Worm (Caenorhabditis elegans) whole organism, L2 larva: Measurements from ENCODE around the gene acp-3.

Source experiments
- C34F6.9 ChIP-seq: fragments of 150-350 bp; optimal IDR thresholded peaks from 2 replicates; lab custom pipeline; 2014; ENCODE audit warnings: missing biosample characterization, missing genetic modification characterization
- Y55F3AM.14 ChIP-seq: fragments of 200-800 bp; sonication (Bioruptor generic); optimal IDR thresholded peaks from 2 replicates; lab custom pipeline; 2018; ENCODE audit warnings: mild to moderate bottlenecking, missing genetic modification characterization, missing compliant biosample characterization
- ZK546.5 ChIP-seq: sonication (generic microtip); optimal IDR thresholded peaks from 2 replicates; lab custom pipeline; 2017; ENCODE audit warnings: missing biosample characterization, missing genetic modification characterization
- alr-1 ChIP-seq: fragments of 150-350 bp; optimal IDR thresholded peaks from 2 replicates; lab custom pipeline; 2014; ENCODE audit warnings: missing biosample characterization, missing genetic modification characterization
- aly-2 ChIP-seq: fragments of 150-350 bp; optimal IDR thresholded peaks from 2 replicates; lab custom pipeline; 2014; ENCODE audit warnings: missing biosample characterization, missing genetic modification characterization
- ama-1 ChIP-seq: fragments of 150-350 bp; optimal IDR thresholded peaks from 2 replicates; lab custom pipeline; 2018; ENCODE audit warnings: inconsistent platforms
- blmp-1 ChIP-seq: sonication (generic microtip); optimal IDR thresholded peaks from 2 replicates; lab custom pipeline; 2017; ENCODE audit warnings: missing genetic modification characterization, mild to moderate bottlenecking, missing compliant biosample characterization, antibody characterized with exemption, moderate library complexity; ENCODE audit not compliant: insufficient read depth
- ceh-16 ChIP-seq: fragments of 150-350 bp; optimal IDR thresholded peaks from 2 replicates; lab custom pipeline; 2014; ENCODE audit warnings: missing biosample characterization, missing genetic modification characterization
- ceh-82 ChIP-seq: fragments of 150-350 bp; optimal IDR thresholded peaks from 2 replicates; lab custom pipeline; 2014; ENCODE audit warnings: missing biosample characterization, missing genetic modification characterization
- crh-2 ChIP-seq: sonication (generic microtip); optimal IDR thresholded peaks from 2 replicates; lab custom pipeline; 2017; ENCODE audit warnings: missing biosample characterization, missing genetic modification characterization
- egl-27 ChIP-seq: sonication (generic microtip); optimal IDR thresholded peaks from 3 replicates; lab custom pipeline; 2017; ENCODE audit warnings: missing biosample characterization, missing genetic modification reagents, missing genetic modification characterization
- elt-1 ChIP-seq: fragments of 150-350 bp; optimal IDR thresholded peaks from 2 replicates; lab custom pipeline; 2014; ENCODE audit warnings: missing biosample characterization, missing genetic modification characterization
- elt-3 ChIP-seq: sonication (generic microtip); optimal IDR thresholded peaks from 2 replicates; lab custom pipeline; 2017; ENCODE audit warnings: missing biosample characterization, missing genetic modification characterization
- fos-1 ChIP-seq: fragments of 150-350 bp; optimal IDR thresholded peaks from 2 replicates; lab custom pipeline; 2014; ENCODE audit warnings: missing biosample characterization, missing genetic modification characterization
- gmeb-1 ChIP-seq: fragments of 150-350 bp; optimal IDR thresholded peaks from 2 replicates; lab custom pipeline; 2014; ENCODE audit warnings: missing biosample characterization, missing genetic modification characterization
- lin-11 ChIP-seq: fragments of 150-350 bp; sonication (generic microtip); optimal IDR thresholded peaks from 2 replicates; lab custom pipeline; 2014; ENCODE audit warnings: missing biosample characterization, missing genetic modification characterization, inconsistent platforms, mixed read lengths
- lin-13 ChIP-seq: fragments of 150-350 bp; optimal IDR thresholded peaks from 2 replicates; lab custom pipeline; 2014; ENCODE audit warnings: missing biosample characterization, missing genetic modification reagents, missing genetic modification characterization
- lin-39 ChIP-seq: fragments of 150-350 bp; optimal IDR thresholded peaks from 2 replicates; lab custom pipeline; 2014; ENCODE audit warnings: missing biosample characterization, missing genetic modification reagents, missing genetic modification characterization
- lsy-2 ChIP-seq, 2 experiments: fragments of 150-350 bp in 1 of 2; sonication (generic microtip) in 1 of 2; optimal IDR thresholded peaks; 2 replicates each; lab custom pipeline; 2014 to 2017; ENCODE audit warnings: missing biosample characterization in 2 of 2, missing genetic modification characterization in 2 of 2
- mbf-1 ChIP-seq: sonication (generic microtip); optimal IDR thresholded peaks from 2 replicates; lab custom pipeline; 2017; ENCODE audit warnings: missing biosample characterization, missing genetic modification characterization
- mdl-1 ChIP-seq, 2 experiments: fragments of 150-350 bp in 1 of 2; sonication (generic microtip) in 1 of 2; optimal IDR thresholded peaks; 2 replicates each; lab custom pipeline; 2017; ENCODE audit warnings: missing biosample characterization in 2 of 2, missing genetic modification characterization in 2 of 2
- nhr-10 ChIP-seq: sonication (generic microtip); optimal IDR thresholded peaks from 2 replicates; lab custom pipeline; 2017; ENCODE audit warnings: missing biosample characterization, missing genetic modification characterization
- nhr-11 ChIP-seq: fragments of 150-350 bp; optimal IDR thresholded peaks from 2 replicates; lab custom pipeline; 2014; ENCODE audit warnings: missing biosample characterization, missing genetic modification characterization
- nhr-129 ChIP-seq: fragments of 150-350 bp; optimal IDR thresholded peaks from 2 replicates; lab custom pipeline; 2014; ENCODE audit warnings: missing biosample characterization, missing genetic modification characterization
- nhr-21 ChIP-seq: fragments of 150-350 bp; optimal IDR thresholded peaks from 2 replicates; lab custom pipeline; 2014; ENCODE audit warnings: missing biosample characterization, missing genetic modification characterization
- nhr-23 ChIP-seq: fragments of 150-350 bp; optimal IDR thresholded peaks from 2 replicates; lab custom pipeline; 2014; ENCODE audit warnings: missing biosample characterization, missing genetic modification reagents, missing genetic modification characterization
- nhr-237 ChIP-seq: fragments of 150-350 bp; optimal IDR thresholded peaks from 2 replicates; lab custom pipeline; 2014; ENCODE audit warnings: missing biosample characterization, missing genetic modification characterization
- nhr-6 ChIP-seq: fragments of 150-350 bp; optimal IDR thresholded peaks from 2 replicates; lab custom pipeline; 2014; ENCODE audit warnings: missing biosample characterization, missing genetic modification characterization
- nhr-77 ChIP-seq: fragments of 150-350 bp; optimal IDR thresholded peaks from 2 replicates; lab custom pipeline; 2014; ENCODE audit warnings: missing biosample characterization, missing genetic modification characterization
- peb-1 ChIP-seq: fragments of 150-350 bp; optimal IDR thresholded peaks from 2 replicates; lab custom pipeline; 2014; ENCODE audit warnings: missing biosample characterization, missing genetic modification characterization
- sem-4 ChIP-seq: fragments of 150-350 bp; optimal IDR thresholded peaks from 2 replicates; lab custom pipeline; 2014; ENCODE audit warnings: missing biosample characterization, missing genetic modification reagents, missing genetic modification characterization
- skn-1 ChIP-seq: sonication (generic microtip); optimal IDR thresholded peaks from 2 replicates; lab custom pipeline; 2017; ENCODE audit warnings: missing biosample characterization, missing genetic modification characterization
- snpc-4 ChIP-seq: fragments of 150-350 bp; optimal IDR thresholded peaks from 2 replicates; lab custom pipeline; 2014; ENCODE audit warnings: missing biosample characterization, missing genetic modification characterization
- unc-39 ChIP-seq: fragments of 150-350 bp; optimal IDR thresholded peaks from 2 replicates; lab custom pipeline; 2014; ENCODE audit warnings: missing biosample characterization, missing genetic modification characterization
- unc-55 ChIP-seq: fragments of 150-350 bp; sonication (generic microtip); optimal IDR thresholded peaks from 3 replicates; lab custom pipeline; 2014; ENCODE audit warnings: missing biosample characterization, missing genetic modification reagents, missing genetic modification characterization
- unc-62 ChIP-seq: fragments of 150-350 bp; optimal IDR thresholded peaks from 2 replicates; lab custom pipeline; 2014; ENCODE audit warnings: missing biosample characterization, missing genetic modification reagents, missing genetic modification characterization
- zag-1 ChIP-seq: fragments of 150-350 bp; optimal IDR thresholded peaks from 2 replicates; lab custom pipeline; 2014; ENCODE audit warnings: missing biosample characterization, missing genetic modification characterization
- ztf-1 ChIP-seq: fragments of 200-800 bp; sonication (Bioruptor generic); conservative IDR thresholded peaks from 2 replicates; pipeline ENCODE4 v1.3.6; 2022; ENCODE audit warnings: missing genetic modification characterization, missing compliant biosample characterization
- ztf-4 ChIP-seq: fragments of 150-350 bp; optimal IDR thresholded peaks from 2 replicates; lab custom pipeline; 2014; ENCODE audit warnings: missing biosample characterization, missing genetic modification characterization

The acp-3 gene

ce11 chrII:8472916-8473315 is 36.0 kb upstream of the acp-3 start:
- no peak for TF ChIP-seq unc-39 (tag; lab: Kevin White, UChicago)
- TF ChIP-seq ama-1 (lab: Kevin White, UChicago): no peak
- TF ChIP-seq mbf-1 (tag; lab: Kevin White, UChicago): no peak
- no peak for TF ChIP-seq lsy-2 (tag; optimal IDR thresholded peaks at IDR 0.05; lab: Kevin White, UChicago)
- TF ChIP-seq nhr-21: no peak
- TF ChIP-seq nhr-129 (tag; lab: Kevin White, UChicago): no peak
- no peak for TF ChIP-seq nhr-237 (tag; lab: Kevin White, UChicago)
- TF ChIP-seq ceh-16 (tag; lab: Kevin White, UChicago): no peak
- no peak for TF ChIP-seq ztf-4 (tag; lab: Kevin White, UChicago)
- no peak for TF ChIP-seq ztf-1 (GFP tag; lab: Robert Waterston, UW)
- TF ChIP-seq skn-1: no peak
- TF ChIP-seq nhr-77 (tag; lab: Kevin White, UChicago): no peak
- no peak for TF ChIP-seq gmeb-1
- TF ChIP-seq peb-1 (tag; lab: Kevin White, UChicago): no peak
- TF ChIP-seq ceh-82: no peak
- TF ChIP-seq egl-27 (tag; lab: Kevin White, UChicago): no peak
- no peak for TF ChIP-seq unc-62 (GFP tag; lab: Kevin White, UChicago)
- TF ChIP-seq zag-1 (tag; lab: Kevin White, UChicago): no peak
- TF ChIP-seq fos-1 (tag; lab: Kevin White, UChicago): no peak

- TF ChIP-seq Y55F3AM.14: no peak
- no peak for TF ChIP-seq nhr-77 (tag; lab: Kevin White, UChicago)
- no peak for TF ChIP-seq lin-39 (tag; lab: Kevin White, UChicago)
- no peak for TF ChIP-seq nhr-23 (tag; lab: Kevin White, UChicago)
- TF ChIP-seq ZK546.5 (tag; lab: Kevin White, UChicago): no peak
- TF ChIP-seq C34F6.9 (tag; lab: Kevin White, UChicago): no peak
- TF ChIP-seq lsy-2 (tag; optimal IDR thresholded peaks at IDR 0.05; lab: Kevin White, UChicago): no peak
- no peak for TF ChIP-seq nhr-10 (tag; lab: Kevin White, UChicago)
- no peak for TF ChIP-seq aly-2 (tag; lab: Kevin White, UChicago)
- no peak for TF ChIP-seq gmeb-1
Observed at ce11 chrII:8471139-8471538, 34.2 kb upstream of the acp-3 start, which contains the start of gene M05D6.8. Gene M05D6.8, minus strand, starts transcription at chrII:8471239.

DNA sequence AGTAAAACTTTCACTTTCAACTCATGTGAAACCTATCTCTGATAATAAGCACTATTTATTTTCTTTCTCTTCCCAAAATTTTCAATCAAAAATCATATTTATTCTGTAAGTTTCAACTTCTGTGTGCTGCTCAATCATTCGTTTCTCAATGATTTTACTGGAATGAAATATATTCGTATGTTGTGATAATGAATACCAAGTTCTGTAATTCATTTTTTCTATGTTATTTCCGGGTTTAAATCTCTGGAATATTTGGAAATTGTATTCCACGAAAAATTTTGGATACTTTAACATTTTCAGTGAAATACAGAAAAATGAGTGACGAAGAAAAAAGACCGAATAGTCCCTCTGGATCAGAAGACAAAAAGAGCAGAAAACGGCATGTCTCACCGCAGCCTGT is 30.9 kb upstream of the acp-3 start, which contains the start of gene M05D6.2:
TSS of gene M05D6.2 (plus strand) at position 301 of the 400 bp plus-strand sequence.
- TF ChIP-seq fos-1 (tag; lab: Kevin White, UChicago): no peak
- no peak for TF ChIP-seq crh-2 (tag; lab: Kevin White, UChicago)
- TF ChIP-seq gmeb-1: no peak
- no peak for TF ChIP-seq ceh-16 (tag; lab: Kevin White, UChicago)
- no peak for TF ChIP-seq lin-13 (GFP tag; lab: Kevin White, UChicago)
- TF ChIP-seq unc-62 (GFP tag; lab: Kevin White, UChicago): no peak
- no peak for TF ChIP-seq elt-1 (tag; lab: Kevin White, UChicago)
- no peak for TF ChIP-seq nhr-10 (tag; lab: Kevin White, UChicago)
- TF ChIP-seq nhr-6 (tag; lab: Kevin White, UChicago): no peak
- no peak for TF ChIP-seq Y55F3AM.14
- no peak for TF ChIP-seq unc-55 (GFP tag; lab: Kevin White, UChicago)

- TF ChIP-seq nhr-23 (tag; lab: Kevin White, UChicago) (no peak), aly-2 (tag; lab: Kevin White, UChicago) (no peak), unc-55 (GFP tag; lab: Kevin White, UChicago) (no peak), ztf-1 (GFP tag; lab: Robert Waterston, UW) (no peak), mbf-1 (tag; lab: Kevin White, UChicago) (no peak), ZK546.5 (tag; lab: Kevin White, UChicago) (no peak), ama-1 (lab: Kevin White, UChicago) (no peak), zag-1 (tag; lab: Kevin White, UChicago) (no peak)
Observed at ce11 chrII:8466874-8467273, 29.9 kb upstream of the acp-3 start, which contains the start of gene F22B5.10. Gene F22B5.10, plus strand, starts transcription at chrII:8467174.

ce11 chrII:8464448-8464898 is 27.5 kb upstream of the acp-3 start, which contains the start of gene fars-3:
Gene fars-3, plus strand, starts transcription at chrII:8464848.
- TF ChIP-seq unc-62 (GFP tag; lab: Kevin White, UChicago) (no peak), mdl-1 (tag; optimal IDR thresholded peaks at IDR 0.05; lab: Kevin White, UChicago) (no peak), gmeb-1 (no peak), skn-1 (no peak), snpc-4 (tag; lab: Kevin White, UChicago) (no peak), unc-39 (tag; lab: Kevin White, UChicago) (no peak), nhr-10 (tag; lab: Kevin White, UChicago) (no peak), ZK546.5 (tag; lab: Kevin White, UChicago) (no peak), blmp-1 (tag; lab: Kevin White, UChicago) (no peak), elt-3 (tag; lab: Kevin White, UChicago) (no peak), lin-11 (tag; lab: Kevin White, UChicago) (no peak), elt-1 (tag; lab: Kevin White, UChicago) (no peak), peb-1 (tag; lab: Kevin White, UChicago) (no peak), nhr-23 (tag; lab: Kevin White, UChicago) (no peak), ceh-16 (tag; lab: Kevin White, UChicago) (no peak), fos-1 (tag; lab: Kevin White, UChicago) (no peak), alr-1 (tag; lab: Kevin White, UChicago) (no peak), nhr-11 (tag; lab: Kevin White, UChicago) (no peak), egl-27 (tag; lab: Kevin White, UChicago) (no peak), ama-1 (lab: Kevin White, UChicago) (peak; percentile 26), C34F6.9 (tag; lab: Kevin White, UChicago) (peak; percentile 39), nhr-77 (tag; lab: Kevin White, UChicago) (no peak), sem-4 (tag; lab: Kevin White, UChicago) (no peak), lsy-2 (tag; optimal IDR thresholded peaks at IDR 0.05; lab: Kevin White, UChicago) (peak in 1 of 2 experiments; percentile 49)
- TF ChIP-seq, all 48 proteins: peak for 3
